Worm (Caenorhabditis elegans) whole organism, midembryonic: ENCODE results near the gene mboa-4.

Experiments
- T22C8.4 ChIP-seq: fragments of 200-800 bp; sonication (Bioruptor generic); IDR thresholded peaks from 2 replicates; pipeline ENCODE4 v1.3.6; 2022; ENCODE audit warnings: missing genetic modification characterization, missing compliant biosample characterization
- cog-1 ChIP-seq: sonication (generic microtip); optimal IDR thresholded peaks from 2 replicates; lab custom pipeline; 2016; ENCODE audit warnings: missing genetic modification characterization, missing compliant biosample characterization
- flt-1 ChIP-seq: fragments of 200-800 bp; sonication (Bioruptor generic); IDR thresholded peaks from 2 replicates; pipeline ENCODE4 v1.3.6; 2022; ENCODE audit warnings: missing genetic modification characterization, missing compliant biosample characterization
- klf-2 ChIP-seq: fragments of 200-800 bp; sonication (Bioruptor generic); conservative IDR thresholded peaks from 2 replicates; pipeline ENCODE4 v1.3.6; 2022; ENCODE audit warnings: missing genetic modification reagents, missing genetic modification characterization, missing compliant biosample characterization
- med-1 ChIP-seq: sonication (generic microtip); optimal IDR thresholded peaks from 2 replicates; lab custom pipeline; 2017; ENCODE audit warnings: missing genetic modification characterization, mild to moderate bottlenecking, missing compliant biosample characterization, antibody characterized with exemption, missing genetic modification reagents; ENCODE audit not compliant: insufficient read depth
- ref-1 ChIP-seq: fragments of 200-800 bp; sonication (Bioruptor generic); conservative IDR thresholded peaks from 2 replicates; pipeline ENCODE4 v1.3.6; 2022; ENCODE audit warnings: missing genetic modification reagents, missing genetic modification characterization, missing compliant biosample characterization
- tab-1 ChIP-seq: fragments of 200-800 bp; sonication (Bioruptor generic); IDR thresholded peaks from 2 replicates; pipeline ENCODE4 v1.3.6; 2022; ENCODE audit warnings: missing genetic modification characterization, missing compliant biosample characterization
- ztf-29 ChIP-seq: fragments of 200-800 bp; sonication (Bioruptor generic); IDR thresholded peaks from 2 replicates; pipeline ENCODE4 v1.3.6; 2022; ENCODE audit warnings: missing genetic modification reagents, missing genetic modification characterization, missing compliant biosample characterization

- TF ChIP-seq ref-1 (GFP tag; lab: Robert Waterston, UW), result no peak
- TF ChIP-seq ztf-29 (GFP tag; lab: Robert Waterston, UW), result no peak
- TF ChIP-seq flt-1, result no peak
- TF ChIP-seq T22C8.4 (GFP tag; lab: Robert Waterston, UW), result no peak
- no peak for TF ChIP-seq cog-1 (tag; lab: Kevin White, UChicago)
- no peak for TF ChIP-seq klf-2 (GFP tag; lab: Robert Waterston, UW)
- TF ChIP-seq med-1 (GFP tag; lab: Kevin White, UChicago), result no peak
- TF ChIP-seq tab-1 (GFP tag; lab: Robert Waterston, UW), result no peak
Measured at ce11 chrIV:11186729-11187128, 26.9 kb upstream of the mboa-4 start, which contains the start of gene sdz-27.
